Worm (Caenorhabditis elegans) whole organism, L2 larva: Measurements from ENCODE around the gene pqn-73.

ENCODE experiments used
- dmd-4 ChIP-seq: sonication (generic microtip); optimal IDR thresholded peaks from 2 replicates; lab custom pipeline; 2017; ENCODE audit warnings: missing biosample characterization, missing genetic modification characterization
- egl-27 ChIP-seq: sonication (generic microtip); optimal IDR thresholded peaks from 3 replicates; lab custom pipeline; 2017; ENCODE audit warnings: missing biosample characterization, missing genetic modification reagents, missing genetic modification characterization
- lsy-2 ChIP-seq, 2 experiments: fragments of 150-350 bp in 1 of 2; sonication (generic microtip) in 1 of 2; optimal IDR thresholded peaks; 2 replicates each; lab custom pipeline; 2014 to 2017; ENCODE audit warnings: missing biosample characterization in 2 of 2, missing genetic modification characterization in 2 of 2
- mab-5 ChIP-seq: fragments of 150-350 bp; optimal IDR thresholded peaks from 2 replicates; lab custom pipeline; 2014; ENCODE audit warnings: missing biosample characterization, missing genetic modification characterization
- nhr-11 ChIP-seq: fragments of 150-350 bp; optimal IDR thresholded peaks from 2 replicates; lab custom pipeline; 2014; ENCODE audit warnings: missing biosample characterization, missing genetic modification characterization
- nhr-129 ChIP-seq: fragments of 150-350 bp; optimal IDR thresholded peaks from 2 replicates; lab custom pipeline; 2014; ENCODE audit warnings: missing biosample characterization, missing genetic modification characterization
- nhr-237 ChIP-seq: fragments of 150-350 bp; optimal IDR thresholded peaks from 2 replicates; lab custom pipeline; 2014; ENCODE audit warnings: missing biosample characterization, missing genetic modification characterization
- skn-1 ChIP-seq: sonication (generic microtip); optimal IDR thresholded peaks from 2 replicates; lab custom pipeline; 2017; ENCODE audit warnings: missing biosample characterization, missing genetic modification characterization
- sma-9 ChIP-seq, 2 experiments: fragments of 150-350 bp in 1 of 2; sonication (generic microtip) in 1 of 2; optimal IDR thresholded peaks; 2 replicates each; lab custom pipeline; 2014 to 2016; ENCODE audit warnings: missing genetic modification characterization in 2 of 2, mild to moderate bottlenecking in 1 of 2, missing biosample characterization in 1 of 2, missing compliant biosample characterization in 1 of 2, missing genetic modification reagents in 1 of 2, moderate library complexity in 1 of 2
- snpc-4 ChIP-seq: fragments of 150-350 bp; optimal IDR thresholded peaks from 2 replicates; lab custom pipeline; 2014; ENCODE audit warnings: missing biosample characterization, missing genetic modification characterization

DNA sequence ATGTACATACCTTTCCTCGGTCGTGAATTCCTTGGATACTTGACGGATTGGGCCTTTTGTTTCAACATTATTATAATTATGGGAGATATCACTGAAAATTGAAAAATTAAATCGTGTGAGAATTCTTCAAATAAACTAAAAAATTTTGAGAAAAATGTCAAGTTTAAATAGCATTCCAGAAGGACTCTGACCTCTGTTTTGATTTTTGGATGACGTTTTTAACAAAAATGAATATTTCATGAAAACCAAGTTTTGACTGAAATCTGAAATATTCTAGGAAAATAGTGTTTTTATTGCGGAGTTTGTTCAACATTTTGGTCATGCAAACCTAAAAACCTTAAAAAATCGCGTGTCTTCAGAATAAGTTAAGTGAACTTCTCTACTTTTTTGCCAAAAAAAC, 15.7 kb downstream of the pqn-73 start, which contains the start of gene glb-27:
- TF ChIP-seq dmd-4 (tag; lab: Kevin White, UChicago) (no peak), lsy-2 (tag; optimal IDR thresholded peaks at IDR 0.05; lab: Kevin White, UChicago) (no peak), nhr-11 (tag; lab: Kevin White, UChicago) (no peak), nhr-129 (no peak), snpc-4 (tag; lab: Kevin White, UChicago) (no peak), skn-1 (tag; lab: Kevin White, UChicago) (no peak), sma-9 (GFP tag; optimal IDR thresholded peaks at IDR 0.05; lab: Kevin White, UChicago) (no peak), sma-9 (tag; optimal IDR thresholded peaks at IDR 0.05; lab: Kevin White, UChicago) (no peak), mab-5 (tag; lab: Kevin White, UChicago) (no peak), nhr-237 (tag; lab: Kevin White, UChicago) (no peak), egl-27 (no peak)
